Fruit fly (Drosophila melanogaster): ENCODE data around the gene CG7556.

- no peak for TF ChIP-seq CG8478 (optimal IDR thresholded peaks at IDR 0.05)
- no peak for TF ChIP-seq CTCF (optimal IDR thresholded peaks at IDR 0.05)
These were observed 26.1 kb downstream of the CG7556 start for dm6 chrX:19153288-19154130.
